Worm (Caenorhabditis elegans) whole organism, late embryonic: ENCODE data around the gene ZC449.5.
A peak's percentile ranks its signal among the peaks of the same experiment; 100 is the strongest.

Experiments
- C08G9.2 ChIP-seq: sonication (generic microtip); optimal IDR thresholded peaks from 2 replicates; lab custom pipeline; 2016; ENCODE audit warnings: mild to moderate bottlenecking, missing genetic modification characterization, moderate library complexity, missing compliant biosample characterization
- C38D4.7 ChIP-seq: fragments of 200-800 bp; sonication (Bioruptor generic); optimal IDR thresholded peaks from 2 replicates; lab custom pipeline; 2018; ENCODE audit warnings: mild to moderate bottlenecking, missing genetic modification characterization, moderate library complexity, missing compliant biosample characterization
- K02D7.2 ChIP-seq: sonication (generic microtip); optimal IDR thresholded peaks from 2 replicates; lab custom pipeline; 2017; ENCODE audit warnings: mild to moderate bottlenecking, missing genetic modification characterization, missing compliant biosample characterization
- ahr-1 ChIP-seq: sonication (generic microtip); optimal IDR thresholded peaks from 2 replicates; lab custom pipeline; 2016; ENCODE audit warnings: missing genetic modification characterization, missing compliant biosample characterization
- ceh-14 ChIP-seq: sonication (generic microtip); optimal IDR thresholded peaks from 2 replicates; lab custom pipeline; 2016; ENCODE audit warnings: missing genotype, missing genetic modification characterization, missing compliant biosample characterization
- ceh-18 ChIP-seq: sonication (generic microtip); optimal IDR thresholded peaks from 2 replicates; lab custom pipeline; 2016; ENCODE audit warnings: missing genetic modification characterization, missing compliant biosample characterization
- ceh-19 ChIP-seq: fragments of 200-800 bp; sonication (Bioruptor generic); optimal IDR thresholded peaks from 2 replicates; lab custom pipeline; 2018; ENCODE audit warnings: mild to moderate bottlenecking, missing genetic modification characterization, missing compliant biosample characterization
- ceh-2 ChIP-seq: sonication (generic microtip); optimal IDR thresholded peaks from 2 replicates; lab custom pipeline; 2016; ENCODE audit warnings: missing genotype, missing genetic modification characterization, missing compliant biosample characterization
- ceh-31 ChIP-seq: sonication (generic microtip); optimal IDR thresholded peaks from 2 replicates; lab custom pipeline; 2016; ENCODE audit warnings: missing genetic modification characterization, missing compliant biosample characterization
- ceh-34 ChIP-seq: sonication (generic microtip); optimal IDR thresholded peaks from 2 replicates; lab custom pipeline; 2016; ENCODE audit warnings: mild to moderate bottlenecking, missing genetic modification characterization, missing compliant biosample characterization
- ceh-45 ChIP-seq: fragments of 200-800 bp; sonication (Bioruptor generic); IDR thresholded peaks from 2 replicates; pipeline ENCODE4 v1.3.6; 2022; ENCODE audit warnings: missing genetic modification reagents, missing genetic modification characterization, missing compliant biosample characterization
- ceh-48 ChIP-seq: sonication (generic microtip); optimal IDR thresholded peaks from 2 replicates; lab custom pipeline; 2016; ENCODE audit warnings: missing genetic modification characterization, inconsistent platforms, missing compliant biosample characterization
- ceh-6 ChIP-seq: fragments of 200-800 bp; sonication (Bioruptor generic); optimal IDR thresholded peaks from 2 replicates; lab custom pipeline; 2018; ENCODE audit warnings: mild to moderate bottlenecking, missing genetic modification characterization, missing compliant biosample characterization
- che-1 ChIP-seq: sonication (generic microtip); optimal IDR thresholded peaks from 2 replicates; lab custom pipeline; 2016; ENCODE audit warnings: mild to moderate bottlenecking, missing genetic modification characterization, missing compliant biosample characterization
- dmd-4 ChIP-seq: sonication (generic microtip); optimal IDR thresholded peaks from 2 replicates; lab custom pipeline; 2016; ENCODE audit warnings: borderline replicate concordance, missing genetic modification characterization, missing compliant biosample characterization
- elt-2 ChIP-seq: sonication (generic microtip); optimal IDR thresholded peaks from 2 replicates; lab custom pipeline; 2016; ENCODE audit warnings: missing genetic modification reagents, missing genetic modification characterization, missing compliant biosample characterization
- ets-4 ChIP-seq: sonication (generic microtip); optimal IDR thresholded peaks from 2 replicates; lab custom pipeline; 2016; ENCODE audit warnings: missing genetic modification characterization, missing compliant biosample characterization
- fkh-10 ChIP-seq: fragments of 150-350 bp; optimal IDR thresholded peaks from 2 replicates; lab custom pipeline; 2014; ENCODE audit warnings: missing biosample characterization, missing genetic modification reagents, missing genetic modification characterization
- fkh-6 ChIP-seq: sonication (generic microtip); optimal IDR thresholded peaks from 2 replicates; lab custom pipeline; 2016; ENCODE audit warnings: missing genetic modification characterization, missing compliant biosample characterization
- hlh-13 ChIP-seq: fragments of 200-800 bp; sonication (Bioruptor generic); optimal IDR thresholded peaks from 2 replicates; lab custom pipeline; 2018; ENCODE audit warnings: mild to moderate bottlenecking, missing genetic modification characterization, missing compliant biosample characterization
- hlh-15 ChIP-seq: sonication (generic microtip); optimal IDR thresholded peaks from 2 replicates; lab custom pipeline; 2016; ENCODE audit warnings: missing genetic modification characterization, missing compliant biosample characterization
- hlh-30 ChIP-seq: sonication (generic microtip); optimal IDR thresholded peaks from 2 replicates; lab custom pipeline; 2017; ENCODE audit warnings: antibody characterized with exemption, missing genetic modification characterization, missing compliant biosample characterization; ENCODE audit not compliant: insufficient read depth
- hlh-6 ChIP-seq: sonication (generic microtip); optimal IDR thresholded peaks from 2 replicates; lab custom pipeline; 2016; ENCODE audit warnings: missing genotype, missing genetic modification characterization, missing compliant biosample characterization
- lim-6 ChIP-seq: sonication (generic microtip); optimal IDR thresholded peaks from 2 replicates; lab custom pipeline; 2016; ENCODE audit warnings: missing genetic modification characterization, missing compliant biosample characterization
- madf-2 ChIP-seq: sonication (generic microtip); optimal IDR thresholded peaks from 2 replicates; lab custom pipeline; 2017; ENCODE audit warnings: missing genetic modification characterization, missing compliant biosample characterization
- mec-3 ChIP-seq: sonication (generic microtip); optimal IDR thresholded peaks from 2 replicates; lab custom pipeline; 2016; ENCODE audit warnings: borderline replicate concordance, missing genetic modification characterization, missing compliant biosample characterization
- nfya-1 ChIP-seq: sonication (generic microtip); optimal IDR thresholded peaks from 2 replicates; lab custom pipeline; 2017; ENCODE audit warnings: missing genetic modification characterization, mild to moderate bottlenecking, missing compliant biosample characterization, antibody characterized with exemption, moderate library complexity
- nhr-11 ChIP-seq: fragments of 150-350 bp; optimal IDR thresholded peaks from 2 replicates; lab custom pipeline; 2014; ENCODE audit warnings: missing biosample characterization, missing genetic modification characterization
- npax-4 ChIP-seq: sonication (generic microtip); optimal IDR thresholded peaks from 2 replicates; lab custom pipeline; 2016; ENCODE audit warnings: missing genetic modification characterization, missing compliant biosample characterization
- odd-2 ChIP-seq: sonication (generic microtip); optimal IDR thresholded peaks from 2 replicates; lab custom pipeline; 2017; ENCODE audit warnings: antibody characterized with exemption, mild to moderate bottlenecking, missing genetic modification characterization, missing compliant biosample characterization
- pag-3 ChIP-seq: sonication (generic microtip); optimal IDR thresholded peaks from 2 replicates; lab custom pipeline; 2016; ENCODE audit warnings: missing compliant biosample characterization, missing genetic modification characterization, borderline replicate concordance
- pha-2 ChIP-seq: sonication (generic microtip); optimal IDR thresholded peaks from 2 replicates; lab custom pipeline; 2017; ENCODE audit warnings: mild to moderate bottlenecking, missing genetic modification characterization, missing compliant biosample characterization
- pqm-1 ChIP-seq: sonication (generic microtip); optimal IDR thresholded peaks from 2 replicates; lab custom pipeline; 2016; ENCODE audit warnings: missing genetic modification characterization, missing compliant biosample characterization
- ref-2 ChIP-seq: sonication (generic microtip); optimal IDR thresholded peaks from 2 replicates; lab custom pipeline; 2016; ENCODE audit warnings: missing genetic modification characterization, missing compliant biosample characterization
- rnt-1 ChIP-seq: sonication (generic microtip); optimal IDR thresholded peaks from 2 replicates; lab custom pipeline; 2016; ENCODE audit warnings: missing genetic modification characterization, missing compliant biosample characterization
- sdc-2 ChIP-seq: sonication (generic microtip); optimal IDR thresholded peaks from 2 replicates; lab custom pipeline; 2016; ENCODE audit warnings: missing genotype, missing genetic modification characterization, missing compliant biosample characterization
- syd-9 ChIP-seq: sonication (generic microtip); optimal IDR thresholded peaks from 2 replicates; lab custom pipeline; 2016; ENCODE audit warnings: mild to moderate bottlenecking, missing genetic modification characterization, moderate library complexity, missing compliant biosample characterization
- tbx-2 ChIP-seq: sonication (generic microtip); optimal IDR thresholded peaks from 2 replicates; lab custom pipeline; 2016; ENCODE audit warnings: missing genetic modification characterization, missing compliant biosample characterization
- tbx-7 ChIP-seq: sonication (generic microtip); optimal IDR thresholded peaks from 2 replicates; lab custom pipeline; 2016; ENCODE audit warnings: missing genotype, missing genetic modification characterization, missing compliant biosample characterization
- unc-3 ChIP-seq, 2 experiments: fragments of 200-800 bp in 1 of 2; sonication (Bioruptor generic) in 1 of 2; sonication (generic microtip) in 1 of 2; conservative IDR thresholded peaks in 1 of 2; optimal IDR thresholded peaks in 1 of 2; 2 replicates each; pipeline versions ENCODE4 v1.3.6 to Lab custom; 2016 to 2022; ENCODE audit warnings: missing compliant biosample characterization in 2 of 2, missing genetic modification characterization in 2 of 2, missing genetic modification reagents in 1 of 2
- unc-42 ChIP-seq: sonication (generic microtip); optimal IDR thresholded peaks from 2 replicates; lab custom pipeline; 2016; ENCODE audit warnings: missing genotype, missing genetic modification characterization, missing compliant biosample characterization
- unc-55 ChIP-seq: sonication (generic microtip); optimal IDR thresholded peaks from 2 replicates; lab custom pipeline; 2017; ENCODE audit warnings: missing biosample characterization, missing genetic modification reagents, missing genetic modification characterization
- unc-86 ChIP-seq: sonication (generic microtip); optimal IDR thresholded peaks from 2 replicates; lab custom pipeline; 2016; ENCODE audit warnings: missing genetic modification characterization, missing compliant biosample characterization
- ztf-16 ChIP-seq: sonication (generic microtip); optimal IDR thresholded peaks from 2 replicates; lab custom pipeline; 2017; ENCODE audit warnings: missing genetic modification characterization, missing compliant biosample characterization

The ZC449.5 gene

ce11 chrX:5063750-5064652, 26.4 kb upstream of the ZC449.5 start, which contains the start of gene C24H10.2:
TSS of gene C24H10.2 (plus strand) at chrX:5064602.
- TF ChIP-seq mec-3 (no peak), ceh-19 (GFP tag; lab: Kevin White, UChicago) (no peak), lim-6 (tag; lab: Kevin White, UChicago) (no peak), madf-2 (tag; lab: Kevin White, UChicago) (no peak), ceh-48 (tag; lab: Kevin White, UChicago) (peak; percentile 7), ceh-2 (tag; lab: Kevin White, UChicago) (peak; percentile 10), hlh-13 (GFP tag; lab: Kevin White, UChicago) (no peak), ceh-45 (GFP tag; lab: Robert Waterston, UW) (no peak), hlh-30 (tag; lab: Kevin White, UChicago) (no peak), fkh-6 (tag; lab: Kevin White, UChicago) (peak; percentile 7), ahr-1 (tag; lab: Kevin White, UChicago) (no peak), K02D7.2 (tag; lab: Kevin White, UChicago) (no peak), hlh-6 (no peak), ceh-31 (peak; percentile 54), syd-9 (tag; lab: Kevin White, UChicago) (peak; percentile 19), ztf-16 (no peak), ref-2 (tag; lab: Kevin White, UChicago) (peak; percentile 20), ceh-6 (GFP tag; lab: Kevin White, UChicago) (no peak), tbx-2 (tag; lab: Kevin White, UChicago) (peak; percentile 76), unc-86 (tag; lab: Kevin White, UChicago) (no peak), fkh-10 (no peak), pqm-1 (tag; lab: Kevin White, UChicago) (no peak), dmd-4 (tag; lab: Kevin White, UChicago) (peak; percentile 37), unc-55 (peak; percentile 10), nhr-11 (tag; lab: Kevin White, UChicago) (no peak), nfya-1 (peak; percentile 71), ceh-14 (peak; percentile 31), ets-4 (tag; lab: Kevin White, UChicago) (peak; percentile 20), ceh-34 (tag; lab: Kevin White, UChicago) (peak; percentile 13), odd-2 (tag; lab: Kevin White, UChicago) (no peak), C38D4.7 (GFP tag; lab: Kevin White, UChicago) (no peak), pha-2 (tag; lab: Kevin White, UChicago) (peak; percentile 9), elt-2 (tag; lab: Kevin White, UChicago) (peak; percentile 81), pag-3 (tag; lab: Kevin White, UChicago) (no peak), npax-4 (tag; lab: Kevin White, UChicago) (no peak), C08G9.2 (tag; lab: Kevin White, UChicago) (peak; percentile 25), unc-42 (tag; lab: Kevin White, UChicago) (peak; percentile 21), tbx-7 (tag; lab: Kevin White, UChicago) (no peak), che-1 (tag; lab: Kevin White, UChicago) (no peak), ceh-18 (peak; percentile 30), sdc-2 (tag; lab: Kevin White, UChicago) (peak; percentile 8)

- TF ChIP-seq hlh-15 (no peak), unc-3 (GFP tag; conservative IDR thresholded peaks at IDR 0.05; lab: Robert Waterston, UW) (no peak), unc-3 (tag; optimal IDR thresholded peaks at IDR 0.05; lab: Kevin White, UChicago) (no peak), rnt-1 (tag; lab: Kevin White, UChicago) (peak; percentile 30)
Observed at ce11 chrX:5061763-5062162, 24.2 kb upstream of the ZC449.5 start.
